Fruit fly (Drosophila melanogaster): ENCODE results near the gene mrn.

The mrn gene

dm6 chr3L:15532368-15533030 is 47.8 kb downstream of the mrn start (continued):
- TF ChIP-seq sima (GFP tag; optimal IDR thresholded peaks at IDR 0.05): no peak
- no peak for TF ChIP-seq Hey (tag; optimal IDR thresholded peaks at IDR 0.05)
- TF ChIP-seq pum (GFP tag; optimal IDR thresholded peaks at IDR 0.05): no peak
- no peak for TF ChIP-seq CG15479 (GFP tag; optimal IDR thresholded peaks at IDR 0.05)
- 0 out of 2 replicates have a peak, but pooled peaks have one; percentile 31 for TF ChIP-seq CG4730 (GFP tag; IDR thresholded peaks at IDR 0.05)
- no peak for TF ChIP-seq CG16779 (GFP tag; IDR thresholded peaks at IDR 0.05)
- TF ChIP-seq CG8359 (GFP tag; optimal IDR thresholded peaks at IDR 0.05; ENCODE audit: borderline replicate concordance): no peak
- TF ChIP-seq lola (GFP tag; optimal IDR thresholded peaks at IDR 0.05): peak in 1 of 3 experiments; percentile 42
- peak; percentile 15 for TF ChIP-seq CG10654 (GFP tag; optimal IDR thresholded peaks at IDR 0.05)
- peak; percentile 16 for TF ChIP-seq oc (tag; optimal IDR thresholded peaks at IDR 0.05)
- TF ChIP-seq CG12744 (GFP tag; optimal IDR thresholded peaks at IDR 0.05): no peak
- peak; percentile 55; the same call in 1 of the 2 replicates for TF ChIP-seq CG32772 (GFP tag; IDR thresholded peaks at IDR 0.05)
- TF ChIP-seq CG12071 (GFP tag; optimal IDR thresholded peaks at IDR 0.05): no peak
- TF ChIP-seq chn (GFP tag; optimal IDR thresholded peaks at IDR 0.05): no peak
- TF ChIP-seq CG12391 (tag; optimal IDR thresholded peaks at IDR 0.05): no peak
- TF ChIP-seq ssp (GFP tag; IDR thresholded peaks at IDR 0.05): no peak
- no peak; the same call in 1 of the 2 replicates for TF ChIP-seq HLH3B (GFP tag; IDR thresholded peaks at IDR 0.05)
- no peak for TF ChIP-seq CG8281 (tag; optimal IDR thresholded peaks at IDR 0.05)
- no peak for TF ChIP-seq ac (GFP tag; optimal IDR thresholded peaks at IDR 0.05)
- TF ChIP-seq knrl (GFP tag; IDR thresholded peaks at IDR 0.05; ENCODE audit: partially characterized antibody): no peak
- TF ChIP-seq CG11093 (GFP tag; IDR thresholded peaks at IDR 0.05): no peak
- TF ChIP-seq nerfin-1 (tag; optimal IDR thresholded peaks at IDR 0.05): no peak
- TF ChIP-seq D19A (tag; optimal IDR thresholded peaks at IDR 0.05): no peak
- TF ChIP-seq tll (GFP tag; optimal IDR thresholded peaks at IDR 0.05): no peak
- no peak for TF ChIP-seq CG12236 (GFP tag; optimal IDR thresholded peaks at IDR 0.05)
- TF ChIP-seq Hr78 (GFP tag; optimal IDR thresholded peaks at IDR 0.05): peak in 1 of 2 experiments; percentile 29
- TF ChIP-seq CG11085 (GFP tag; IDR thresholded peaks at IDR 0.05): no peak
- TF ChIP-seq chinmo (GFP tag; IDR thresholded peaks at IDR 0.05; ENCODE audit: partially characterized antibody): peak; percentile 86; the same call in 2 of the 4 replicates
- no peak for TF ChIP-seq cg (GFP tag; optimal IDR thresholded peaks at IDR 0.05)
- no peak for TF ChIP-seq CG17359 (tag; optimal IDR thresholded peaks at IDR 0.05)
- no peak for TF ChIP-seq CG6791 (GFP tag; IDR thresholded peaks at IDR 0.05; ENCODE audit: partially characterized antibody)
- peak; percentile 63 for TF ChIP-seq CG4424 (GFP tag; optimal IDR thresholded peaks at IDR 0.05)
- TF ChIP-seq CG5245 (GFP tag; optimal IDR thresholded peaks at IDR 0.05): no peak
- TF ChIP-seq CG3163 (GFP tag; optimal IDR thresholded peaks at IDR 0.05): peak; percentile 89
- no peak for TF ChIP-seq CG6813 (GFP tag; optimal IDR thresholded peaks at IDR 0.05)
- TF ChIP-seq emc (GFP tag; optimal IDR thresholded peaks at IDR 0.05): no peak
- TF ChIP-seq stc (GFP tag; IDR thresholded peaks at IDR 0.05): no peak
- TF ChIP-seq Sin3A (optimal IDR thresholded peaks at IDR 0.05): no peak
- TF ChIP-seq CG3281 (GFP tag; optimal IDR thresholded peaks at IDR 0.05): peak; percentile 11
- no peak for TF ChIP-seq pan (optimal IDR thresholded peaks at IDR 0.05)
- TF ChIP-seq pan (GFP tag; optimal IDR thresholded peaks at IDR 0.05 in 1 of 2, IDR thresholded peaks at IDR 0.05 in 1 of 2): peak in 1 of 2 experiments; percentile 72
- peak; percentile 21 for TF ChIP-seq eyg (GFP tag; optimal IDR thresholded peaks at IDR 0.05)
- TF ChIP-seq jumu (GFP tag; optimal IDR thresholded peaks at IDR 0.05): no peak
- TF ChIP-seq zfh1 (GFP tag; IDR thresholded peaks at IDR 0.05): peak; percentile 45; the same call in 1 of the 3 replicates
- TF ChIP-seq Bdp1 (GFP tag; optimal IDR thresholded peaks at IDR 0.05): no peak
- peak; percentile 6 for TF ChIP-seq CG10274 (GFP tag; optimal IDR thresholded peaks at IDR 0.05)
- peak; percentile 16 for TF ChIP-seq nmo (GFP tag; optimal IDR thresholded peaks at IDR 0.05)
- no peak for TF ChIP-seq Dref (GFP tag; IDR thresholded peaks at IDR 0.05)
- 0 out of 3 replicates have a peak, but pooled peaks have one; percentile 11 for TF ChIP-seq CG3726 (GFP tag; IDR thresholded peaks at IDR 0.05)

All from whole organism, embryonic.